Worm (Caenorhabditis elegans) whole organism, early embryonic: ENCODE measurements around the gene warf-1.

ENCODE experiments used
- ama-1 ChIP-seq: fragments of 150-350 bp; optimal IDR thresholded peaks from 2 replicates; lab custom pipeline; 2014
- flt-1 ChIP-seq: fragments of 200-800 bp; sonication (Bioruptor generic); IDR thresholded peaks from 2 replicates; pipeline ENCODE4 v1.3.6; 2022; ENCODE audit warnings: missing genetic modification characterization, missing compliant biosample characterization
- hnd-1 ChIP-seq: sonication (generic microtip); optimal IDR thresholded peaks from 2 replicates; lab custom pipeline; 2016; ENCODE audit warnings: missing genetic modification characterization, missing compliant biosample characterization
- pes-1 ChIP-seq: fragments of 200-800 bp; sonication (Bioruptor generic); IDR thresholded peaks from 2 replicates; pipeline ENCODE4 v1.3.6; 2022; ENCODE audit warnings: missing genetic modification reagents, missing genetic modification characterization, missing compliant biosample characterization
- sea-1 ChIP-seq: fragments of 200-800 bp; sonication (Bioruptor generic); conservative IDR thresholded peaks from 2 replicates; pipeline ENCODE4 v1.3.6; 2022; ENCODE audit warnings: missing genetic modification characterization, missing compliant biosample characterization
- tbx-11 ChIP-seq: fragments of 200-800 bp; sonication (Bioruptor generic); IDR thresholded peaks from 2 replicates; pipeline ENCODE4 v1.3.6; 2022; ENCODE audit warnings: missing genetic modification characterization, missing compliant biosample characterization

DNA sequence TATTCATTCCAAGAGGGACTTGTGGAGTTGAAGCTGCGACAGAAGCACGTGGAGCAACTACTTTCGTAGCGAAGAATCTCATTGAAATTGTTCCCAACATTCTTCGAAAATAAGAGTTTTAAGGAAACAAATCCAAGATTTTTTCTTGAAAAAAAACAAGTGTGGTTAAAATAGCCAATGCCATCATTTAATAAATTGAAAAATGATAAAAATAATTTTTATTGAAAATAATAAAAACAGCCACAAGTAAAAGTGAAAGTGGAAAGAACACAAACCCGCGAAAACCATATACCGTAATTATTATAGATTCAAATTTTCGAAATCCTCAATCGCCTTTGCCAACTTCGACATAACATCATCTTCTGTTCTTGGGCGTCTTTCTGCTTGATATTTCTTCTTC, 11.5 kb downstream of the warf-1 start, which contains the start of gene hmg-5:
- no peak for TF ChIP-seq ama-1 (lab: Kevin White, UChicago)
- TF ChIP-seq hnd-1 (tag; lab: Kevin White, UChicago) = no peak
- TF ChIP-seq flt-1 (GFP tag; lab: Robert Waterston, UW) = no peak
- TF ChIP-seq tbx-11 = no peak
- no peak for TF ChIP-seq pes-1 (GFP tag; lab: Robert Waterston, UW)
- TF ChIP-seq sea-1 (GFP tag; lab: Robert Waterston, UW) = no peak
